Worm (Caenorhabditis elegans) whole organism, early embryonic: Measurements from ENCODE around the gene ccnk-1.

ENCODE experiments used
- ama-1 ChIP-seq: fragments of 150-350 bp; optimal IDR thresholded peaks from 2 replicates; lab custom pipeline; 2014
- ceh-13 ChIP-seq: fragments of 200-800 bp; sonication (Bioruptor generic); optimal IDR thresholded peaks from 2 replicates; lab custom pipeline; 2018; ENCODE audit warnings: mild to moderate bottlenecking, missing genetic modification characterization, missing compliant biosample characterization
- scrt-1 ChIP-seq: fragments of 200-800 bp; sonication (Bioruptor generic); IDR thresholded peaks from 2 replicates; pipeline ENCODE4 v1.3.6; 2022; ENCODE audit warnings: missing genetic modification characterization, missing compliant biosample characterization
- tbx-37 ChIP-seq: fragments of 200-800 bp; sonication (Bioruptor generic); conservative IDR thresholded peaks from 2 replicates; pipeline ENCODE4 v1.3.6; 2022; ENCODE audit warnings: missing genetic modification reagents, missing genetic modification characterization, missing compliant biosample characterization

DNA sequence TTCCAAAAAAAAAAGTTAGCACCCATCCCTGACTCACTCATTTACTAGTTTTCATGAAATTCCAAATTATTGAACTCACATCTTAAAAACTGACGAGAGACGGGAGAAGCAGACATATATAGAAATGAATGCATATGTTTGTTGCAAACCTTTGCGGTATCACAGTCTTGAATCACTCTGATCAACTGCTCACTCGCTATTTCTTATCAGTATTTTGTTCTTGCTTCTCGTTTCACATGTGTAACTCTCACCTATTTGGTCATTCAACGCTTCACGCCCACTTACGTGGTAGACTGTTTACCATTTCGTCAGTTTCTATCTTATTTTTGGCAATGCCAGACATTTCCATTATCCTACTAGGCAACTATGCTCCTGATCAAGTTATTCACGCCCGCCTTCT lies 28.4 kb downstream of the ccnk-1 start, which contains the start of gene C54G10.1:
- TF ChIP-seq scrt-1 (GFP tag; lab: Robert Waterston, UW) (no peak), ceh-13 (GFP tag; lab: Kevin White, UChicago) (no peak), ama-1 (lab: Kevin White, UChicago) (no peak), tbx-37 (no peak)
